Worm (Caenorhabditis elegans) whole organism, L4 larva: Measurements from ENCODE around the gene B0238.9.

Source experiments
- R02D3.7 ChIP-seq: fragments of 150-350 bp; sonication (generic microtip); optimal IDR thresholded peaks from 3 replicates; lab custom pipeline; 2014; ENCODE audit warnings: missing biosample characterization, missing genetic modification characterization
- daf-12 ChIP-seq: fragments of 150-350 bp; optimal IDR thresholded peaks from 2 replicates; lab custom pipeline; 2014; ENCODE audit warnings: missing biosample characterization, missing genetic modification reagents, missing genetic modification characterization
- daf-16 ChIP-seq, 3 experiments: sonication (generic microtip); optimal IDR thresholded peaks; 2 replicates each; lab custom pipeline; 2016 to 2017; ENCODE audit warnings: missing genetic modification characterization in 3 of 3, missing genetic modification reagents in 3 of 3, mild to moderate bottlenecking in 2 of 3, missing compliant biosample characterization in 2 of 3, missing biosample characterization in 1 of 3, moderate library complexity in 1 of 3
- lin-15B ChIP-seq: fragments of 150-350 bp; sonication (generic microtip); optimal IDR thresholded peaks from 3 replicates; lab custom pipeline; 2014; ENCODE audit warnings: missing biosample characterization, missing genetic modification characterization
- lsy-2 ChIP-seq, 2 experiments: fragments of 150-350 bp in 1 of 2; sonication (generic microtip) in 1 of 2; optimal IDR thresholded peaks; 2 replicates each; lab custom pipeline; 2014 to 2017; ENCODE audit warnings: missing biosample characterization in 2 of 2, missing genetic modification characterization in 2 of 2
- mxl-2 ChIP-seq: fragments of 200-800 bp; sonication (Bioruptor generic); conservative IDR thresholded peaks from 2 replicates; pipeline ENCODE4 v1.3.6; 2022; ENCODE audit warnings: missing genetic modification reagents, missing genetic modification characterization, missing compliant biosample characterization
- nhr-11 ChIP-seq: fragments of 150-350 bp; optimal IDR thresholded peaks from 2 replicates; lab custom pipeline; 2014; ENCODE audit warnings: missing biosample characterization, missing genetic modification characterization
- skn-1 ChIP-seq: fragments of 150-350 bp; optimal IDR thresholded peaks from 2 replicates; lab custom pipeline; 2014; ENCODE audit warnings: missing biosample characterization, missing genetic modification characterization

ce11 chrV:5237116-5237515 is 40.8 kb downstream of the B0238.9 start, which contains the start of gene cest-35.2:
- TF ChIP-seq mxl-2 (GFP tag; lab: Robert Waterston, UW) (no peak), lsy-2 (tag; optimal IDR thresholded peaks at IDR 0.05; lab: Kevin White, UChicago) (no peak), daf-12 (tag; lab: Kevin White, UChicago) (no peak), daf-16 (GFP tag; optimal IDR thresholded peaks at IDR 0.05; lab: Kevin White, UChicago) (no peak), daf-16 (tag; optimal IDR thresholded peaks at IDR 0.05; lab: Kevin White, UChicago) (no peak), nhr-11 (tag; lab: Kevin White, UChicago) (no peak), skn-1 (tag; lab: Kevin White, UChicago) (no peak), R02D3.7 (tag; lab: Kevin White, UChicago) (no peak), lin-15B (tag; lab: Kevin White, UChicago) (no peak)
